Worm (Caenorhabditis elegans) whole organism, late embryonic: ENCODE results near the gene moa-1.

Experiments
- C38D4.7 ChIP-seq: fragments of 200-800 bp; sonication (Bioruptor generic); optimal IDR thresholded peaks from 2 replicates; lab custom pipeline; 2018; ENCODE audit warnings: mild to moderate bottlenecking, missing genetic modification characterization, moderate library complexity, missing compliant biosample characterization
- F13H6.1 ChIP-seq: sonication (generic microtip); optimal IDR thresholded peaks from 2 replicates; lab custom pipeline; 2016; ENCODE audit warnings: missing genetic modification characterization, missing compliant biosample characterization
- K02D7.2 ChIP-seq: sonication (generic microtip); optimal IDR thresholded peaks from 2 replicates; lab custom pipeline; 2017; ENCODE audit warnings: mild to moderate bottlenecking, missing genetic modification characterization, missing compliant biosample characterization
- T23F11.4 ChIP-seq: fragments of 200-800 bp; sonication (Bioruptor generic); optimal IDR thresholded peaks from 2 replicates; lab custom pipeline; 2018; ENCODE audit warnings: mild to moderate bottlenecking, missing genetic modification characterization, missing compliant biosample characterization
- ama-1 ChIP-seq: fragments of 150-350 bp; optimal IDR thresholded peaks from 2 replicates; lab custom pipeline; 2014
- ceh-22 ChIP-seq: sonication (generic microtip); optimal IDR thresholded peaks from 2 replicates; lab custom pipeline; 2017; ENCODE audit warnings: missing biosample characterization, missing genetic modification characterization
- ceh-48 ChIP-seq: sonication (generic microtip); optimal IDR thresholded peaks from 2 replicates; lab custom pipeline; 2016; ENCODE audit warnings: missing genetic modification characterization, inconsistent platforms, missing compliant biosample characterization
- ceh-6 ChIP-seq: fragments of 200-800 bp; sonication (Bioruptor generic); optimal IDR thresholded peaks from 2 replicates; lab custom pipeline; 2018; ENCODE audit warnings: mild to moderate bottlenecking, missing genetic modification characterization, missing compliant biosample characterization
- ceh-9 ChIP-seq: sonication (generic microtip); optimal IDR thresholded peaks from 2 replicates; lab custom pipeline; 2016; ENCODE audit warnings: mild to moderate bottlenecking, missing genetic modification characterization, inconsistent platforms, missing compliant biosample characterization
- elt-2 ChIP-seq: sonication (generic microtip); optimal IDR thresholded peaks from 2 replicates; lab custom pipeline; 2016; ENCODE audit warnings: missing genetic modification reagents, missing genetic modification characterization, missing compliant biosample characterization
- elt-4 ChIP-seq: sonication (generic microtip); optimal IDR thresholded peaks from 2 replicates; lab custom pipeline; 2016; ENCODE audit warnings: missing genetic modification characterization, missing compliant biosample characterization
- eyg-1 ChIP-seq: sonication (generic microtip); optimal IDR thresholded peaks from 2 replicates; lab custom pipeline; 2016; ENCODE audit warnings: missing genotype, missing genetic modification characterization, missing compliant biosample characterization
- gmeb-2 ChIP-seq: sonication (generic microtip); optimal IDR thresholded peaks from 2 replicates; lab custom pipeline; 2016; ENCODE audit warnings: missing genetic modification characterization, inconsistent platforms, missing compliant biosample characterization
- hlh-13 ChIP-seq: fragments of 200-800 bp; sonication (Bioruptor generic); optimal IDR thresholded peaks from 2 replicates; lab custom pipeline; 2018; ENCODE audit warnings: mild to moderate bottlenecking, missing genetic modification characterization, missing compliant biosample characterization
- hlh-15 ChIP-seq: sonication (generic microtip); optimal IDR thresholded peaks from 2 replicates; lab custom pipeline; 2016; ENCODE audit warnings: missing genetic modification characterization, missing compliant biosample characterization
- hlh-30 ChIP-seq: sonication (generic microtip); optimal IDR thresholded peaks from 2 replicates; lab custom pipeline; 2017; ENCODE audit warnings: antibody characterized with exemption, missing genetic modification characterization, missing compliant biosample characterization; ENCODE audit not compliant: insufficient read depth
- hlh-6 ChIP-seq: sonication (generic microtip); optimal IDR thresholded peaks from 2 replicates; lab custom pipeline; 2016; ENCODE audit warnings: missing genotype, missing genetic modification characterization, missing compliant biosample characterization
- hlh-8 ChIP-seq: sonication (generic microtip); optimal IDR thresholded peaks from 2 replicates; lab custom pipeline; 2016; ENCODE audit warnings: missing genotype, missing genetic modification characterization, missing compliant biosample characterization
- lin-11 ChIP-seq: fragments of 200-800 bp; sonication (Bioruptor generic); optimal IDR thresholded peaks from 2 replicates; lab custom pipeline; 2018; ENCODE audit warnings: mild to moderate bottlenecking, missing genetic modification characterization, missing compliant biosample characterization
- madf-2 ChIP-seq: sonication (generic microtip); optimal IDR thresholded peaks from 2 replicates; lab custom pipeline; 2017; ENCODE audit warnings: missing genetic modification characterization, missing compliant biosample characterization
- nfya-1 ChIP-seq: sonication (generic microtip); optimal IDR thresholded peaks from 2 replicates; lab custom pipeline; 2017; ENCODE audit warnings: missing genetic modification characterization, mild to moderate bottlenecking, missing compliant biosample characterization, antibody characterized with exemption, moderate library complexity
- nhr-11 ChIP-seq: fragments of 150-350 bp; optimal IDR thresholded peaks from 2 replicates; lab custom pipeline; 2014; ENCODE audit warnings: missing biosample characterization, missing genetic modification characterization
- pag-3 ChIP-seq: sonication (generic microtip); optimal IDR thresholded peaks from 2 replicates; lab custom pipeline; 2016; ENCODE audit warnings: missing compliant biosample characterization, missing genetic modification characterization, borderline replicate concordance
- pha-4 ChIP-seq: fragments of 150-350 bp; optimal IDR thresholded peaks from 2 replicates; lab custom pipeline; 2018; ENCODE audit warnings: missing biosample characterization, missing genetic modification reagents, missing genetic modification characterization
- pros-1 ChIP-seq: fragments of 150-350 bp; optimal IDR thresholded peaks from 2 replicates; lab custom pipeline; 2014; ENCODE audit warnings: missing biosample characterization, missing genetic modification reagents, missing genetic modification characterization
- sdc-2 ChIP-seq: sonication (generic microtip); optimal IDR thresholded peaks from 2 replicates; lab custom pipeline; 2016; ENCODE audit warnings: missing genotype, missing genetic modification characterization, missing compliant biosample characterization
- sox-2 ChIP-seq: fragments of 200-800 bp; sonication (Bioruptor generic); IDR thresholded peaks from 2 replicates; pipeline ENCODE4 v1.3.6; 2022; ENCODE audit warnings: missing genetic modification reagents, missing genetic modification characterization, missing compliant biosample characterization
- tbx-2 ChIP-seq: sonication (generic microtip); optimal IDR thresholded peaks from 2 replicates; lab custom pipeline; 2016; ENCODE audit warnings: missing genetic modification characterization, missing compliant biosample characterization
- tbx-7 ChIP-seq: sonication (generic microtip); optimal IDR thresholded peaks from 2 replicates; lab custom pipeline; 2016; ENCODE audit warnings: missing genotype, missing genetic modification characterization, missing compliant biosample characterization
- ttx-3 ChIP-seq: sonication (generic microtip); optimal IDR thresholded peaks from 2 replicates; lab custom pipeline; 2016; ENCODE audit warnings: missing genetic modification reagents, missing genetic modification characterization, missing compliant biosample characterization
- unc-42 ChIP-seq: sonication (generic microtip); optimal IDR thresholded peaks from 2 replicates; lab custom pipeline; 2016; ENCODE audit warnings: missing genotype, missing genetic modification characterization, missing compliant biosample characterization
- unc-55 ChIP-seq: sonication (generic microtip); optimal IDR thresholded peaks from 2 replicates; lab custom pipeline; 2017; ENCODE audit warnings: missing biosample characterization, missing genetic modification reagents, missing genetic modification characterization

moa-1 gene

ce11 chrIII:2006937-2007336, 37.2 kb upstream of the moa-1 start:
- TF ChIP-seq ceh-48 (tag; lab: Kevin White, UChicago): peak; percentile 15
- no peak for TF ChIP-seq lin-11

- TF ChIP-seq madf-2 (tag; lab: Kevin White, UChicago): no peak
- TF ChIP-seq, all 69 proteins: peak for 0
These were observed 36.0 kb upstream of the moa-1 start, which contains the start of gene Y39A3B.1 for ce11 chrIII:2005729-2006128. Y39A3B.1 (plus strand) TSS chrIII:2006029.

- TF ChIP-seq C38D4.7 (GFP tag; lab: Kevin White, UChicago) (no peak), ceh-48 (tag; lab: Kevin White, UChicago) (peak; percentile 21)
These were observed 31.5 kb upstream of the moa-1 start for ce11 chrIII:2001210-2001609.

- TF ChIP-seq C38D4.7 (GFP tag; lab: Kevin White, UChicago) (no peak), pag-3 (no peak), K02D7.2 (tag; lab: Kevin White, UChicago) (no peak), hlh-13 (GFP tag; lab: Kevin White, UChicago) (no peak), elt-2 (tag; lab: Kevin White, UChicago) (no peak), hlh-15 (tag; lab: Kevin White, UChicago) (no peak), eyg-1 (tag; lab: Kevin White, UChicago) (no peak), hlh-6 (tag; lab: Kevin White, UChicago) (no peak), elt-4 (no peak)
These were observed 27.9 kb upstream of the moa-1 start, which contains the start of gene lgc-42 for ce11 chrIII:1997569-1997968. lgc-42 (plus strand) TSS chrIII:1997869.

- TF ChIP-seq tbx-2 (tag; lab: Kevin White, UChicago) (no peak), unc-55 (GFP tag; lab: Kevin White, UChicago) (no peak), sox-2 (GFP tag; lab: Robert Waterston, UW) (no peak), ttx-3 (no peak), hlh-8 (tag; lab: Kevin White, UChicago) (no peak), ceh-6 (GFP tag; lab: Kevin White, UChicago) (no peak), ceh-9 (tag; lab: Kevin White, UChicago) (no peak), gmeb-2 (tag; lab: Kevin White, UChicago) (no peak), pha-4 (tag; lab: Kevin White, UChicago) (no peak), tbx-7 (tag; lab: Kevin White, UChicago) (no peak)
- TF ChIP-seq, all 69 proteins: peak for 0
These were observed 20.2 kb upstream of the moa-1 start for ce11 chrIII:1989940-1990339.

- TF ChIP-seq unc-42 (tag; lab: Kevin White, UChicago) (no peak), hlh-13 (GFP tag; lab: Kevin White, UChicago) (no peak), hlh-15 (tag; lab: Kevin White, UChicago) (no peak), nfya-1 (no peak), C38D4.7 (GFP tag; lab: Kevin White, UChicago) (no peak), nhr-11 (tag; lab: Kevin White, UChicago) (no peak), tbx-7 (tag; lab: Kevin White, UChicago) (no peak), ceh-6 (GFP tag; lab: Kevin White, UChicago) (no peak), pros-1 (tag; lab: Kevin White, UChicago) (no peak), F13H6.1 (tag; lab: Kevin White, UChicago) (no peak), ceh-22 (tag; lab: Kevin White, UChicago) (no peak), ama-1 (no peak), sdc-2 (tag; lab: Kevin White, UChicago) (no peak), pha-4 (tag; lab: Kevin White, UChicago) (no peak), T23F11.4 (GFP tag; lab: Kevin White, UChicago) (no peak), hlh-30 (tag; lab: Kevin White, UChicago) (no peak)
These were observed 18.0 kb upstream of the moa-1 start, which contains the start of gene Y39A3B.8 for ce11 chrIII:1987693-1988092. Y39A3B.8 (plus strand) TSS chrIII:1987993.
